Worm (Caenorhabditis elegans) whole organism, L2 larva: ENCODE data around the gene nstp-10.

Source experiments
- ZK546.5 ChIP-seq: sonication (generic microtip); optimal IDR thresholded peaks from 2 replicates; lab custom pipeline; 2017; ENCODE audit warnings: missing biosample characterization, missing genetic modification characterization
- ama-1 ChIP-seq: fragments of 150-350 bp; optimal IDR thresholded peaks from 2 replicates; lab custom pipeline; 2018; ENCODE audit warnings: inconsistent platforms
- ceh-16 ChIP-seq: fragments of 150-350 bp; optimal IDR thresholded peaks from 2 replicates; lab custom pipeline; 2014; ENCODE audit warnings: missing biosample characterization, missing genetic modification characterization
- egl-27 ChIP-seq: sonication (generic microtip); optimal IDR thresholded peaks from 3 replicates; lab custom pipeline; 2017; ENCODE audit warnings: missing biosample characterization, missing genetic modification reagents, missing genetic modification characterization
- elt-3 ChIP-seq: sonication (generic microtip); optimal IDR thresholded peaks from 2 replicates; lab custom pipeline; 2017; ENCODE audit warnings: missing biosample characterization, missing genetic modification characterization
- mdl-1 ChIP-seq, 2 experiments: fragments of 150-350 bp in 1 of 2; sonication (generic microtip) in 1 of 2; optimal IDR thresholded peaks; 2 replicates each; lab custom pipeline; 2017; ENCODE audit warnings: missing biosample characterization in 2 of 2, missing genetic modification characterization in 2 of 2
- nhr-237 ChIP-seq: fragments of 150-350 bp; optimal IDR thresholded peaks from 2 replicates; lab custom pipeline; 2014; ENCODE audit warnings: missing biosample characterization, missing genetic modification characterization
- nhr-25 ChIP-seq: fragments of 150-350 bp; sonication (generic microtip); optimal IDR thresholded peaks from 3 replicates; lab custom pipeline; 2014; ENCODE audit warnings: missing biosample characterization, missing genetic modification characterization
- nhr-6 ChIP-seq: fragments of 150-350 bp; optimal IDR thresholded peaks from 2 replicates; lab custom pipeline; 2014; ENCODE audit warnings: missing biosample characterization, missing genetic modification characterization
- skn-1 ChIP-seq: sonication (generic microtip); optimal IDR thresholded peaks from 2 replicates; lab custom pipeline; 2017; ENCODE audit warnings: missing biosample characterization, missing genetic modification characterization
- zag-1 ChIP-seq: fragments of 150-350 bp; optimal IDR thresholded peaks from 2 replicates; lab custom pipeline; 2014; ENCODE audit warnings: missing biosample characterization, missing genetic modification characterization
- ztf-1 ChIP-seq: fragments of 200-800 bp; sonication (Bioruptor generic); conservative IDR thresholded peaks from 2 replicates; pipeline ENCODE4 v1.3.6; 2022; ENCODE audit warnings: missing genetic modification characterization, missing compliant biosample characterization
- ztf-4 ChIP-seq: fragments of 150-350 bp; optimal IDR thresholded peaks from 2 replicates; lab custom pipeline; 2014; ENCODE audit warnings: missing biosample characterization, missing genetic modification characterization

ce11 chrV:9534621-9535020 lies 15.0 kb downstream of the nstp-10 start, which contains the start of gene tag-329:
- TF ChIP-seq nhr-237 (no peak), skn-1 (tag; lab: Kevin White, UChicago) (no peak), egl-27 (no peak), ZK546.5 (tag; lab: Kevin White, UChicago) (no peak), ztf-4 (tag; lab: Kevin White, UChicago) (no peak), nhr-25 (tag; lab: Kevin White, UChicago) (no peak), zag-1 (tag; lab: Kevin White, UChicago) (no peak), elt-3 (tag; lab: Kevin White, UChicago) (no peak), ztf-1 (GFP tag; lab: Robert Waterston, UW) (no peak), ceh-16 (tag; lab: Kevin White, UChicago) (no peak), nhr-6 (tag; lab: Kevin White, UChicago) (no peak), ama-1 (lab: Kevin White, UChicago) (no peak), mdl-1 (tag; optimal IDR thresholded peaks at IDR 0.05; lab: Kevin White, UChicago) (no peak)
